Worm (Caenorhabditis elegans): ENCODE results near the gene H03G16.6.

DNA sequence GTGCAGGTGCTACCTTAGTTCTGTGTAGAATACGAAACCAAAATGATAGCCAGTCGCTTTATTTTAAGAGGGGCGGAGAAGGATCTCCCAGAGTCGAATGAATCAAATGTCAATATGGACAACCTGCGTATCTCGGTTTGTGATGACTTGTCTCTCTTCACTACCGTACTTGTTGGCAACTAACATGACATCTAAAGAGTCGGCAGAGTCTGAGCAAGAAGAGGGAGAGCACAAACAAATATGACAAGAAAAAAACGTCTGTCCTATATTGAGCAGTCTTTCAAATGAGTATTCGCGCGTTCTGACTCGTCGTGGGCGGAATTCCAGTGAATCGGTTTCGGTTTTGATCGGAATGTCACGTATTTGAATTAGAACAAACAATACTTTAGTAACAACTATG lies 42.5 kb downstream of the H03G16.6 start, which contains the start of gene F09B12.7:
- TF ChIP-seq nfya-1 (tag; optimal IDR thresholded peaks at IDR 0.05; ENCODE audit: borderline replicate concordance, insufficient read depth) (no peak), nhr-120 (GFP tag; IDR thresholded peaks at IDR 0.05) (no peak), nhr-27 (tag; optimal IDR thresholded peaks at IDR 0.05) (no peak), bed-1 (GFP tag; IDR thresholded peaks at IDR 0.05) (no peak), dox-1 (GFP tag; IDR thresholded peaks at IDR 0.05) (no peak), unc-130 (GFP tag; optimal IDR thresholded peaks at IDR 0.05) (no peak), attf-5 (GFP tag; optimal IDR thresholded peaks at IDR 0.05) (no peak), madf-3 (GFP tag; IDR thresholded peaks at IDR 0.05) (no peak), lin-54 (GFP tag; optimal IDR thresholded peaks at IDR 0.05) (no peak), lsy-27 (tag; optimal IDR thresholded peaks at IDR 0.05; ENCODE audit: borderline replicate concordance, insufficient read depth) (no peak), madf-6 (GFP tag; IDR thresholded peaks at IDR 0.05) (no peak), madf-8 (GFP tag; conservative IDR thresholded peaks at IDR 0.05) (no peak)

Data from whole organism, young adult.